Worm (Caenorhabditis elegans): ENCODE measurements around the gene C47E12.2.

C47E12.2 gene

ce11 chrIV:9989416-9989815, 13.9 kb downstream of the C47E12.2 start:
- no peak for TF ChIP-seq tbx-7 (tag; optimal IDR thresholded peaks at IDR 0.05)
- TF ChIP-seq ceh-30 (tag; optimal IDR thresholded peaks at IDR 0.05): no peak
- TF ChIP-seq ceh-22 (tag; optimal IDR thresholded peaks at IDR 0.05): no peak
- TF ChIP-seq ceh-48 (tag; optimal IDR thresholded peaks at IDR 0.05): no peak
- TF ChIP-seq syd-9 (tag; optimal IDR thresholded peaks at IDR 0.05): no peak
- TF ChIP-seq elt-2 (tag; optimal IDR thresholded peaks at IDR 0.05): no peak
- no peak for TF ChIP-seq pqm-1 (tag; optimal IDR thresholded peaks at IDR 0.05)
- no peak for TF ChIP-seq fkh-6 (tag; optimal IDR thresholded peaks at IDR 0.05)
- no peak for TF ChIP-seq sdc-2 (tag; optimal IDR thresholded peaks at IDR 0.05)
- no peak for TF ChIP-seq hlh-13 (GFP tag; optimal IDR thresholded peaks at IDR 0.05)

DNA sequence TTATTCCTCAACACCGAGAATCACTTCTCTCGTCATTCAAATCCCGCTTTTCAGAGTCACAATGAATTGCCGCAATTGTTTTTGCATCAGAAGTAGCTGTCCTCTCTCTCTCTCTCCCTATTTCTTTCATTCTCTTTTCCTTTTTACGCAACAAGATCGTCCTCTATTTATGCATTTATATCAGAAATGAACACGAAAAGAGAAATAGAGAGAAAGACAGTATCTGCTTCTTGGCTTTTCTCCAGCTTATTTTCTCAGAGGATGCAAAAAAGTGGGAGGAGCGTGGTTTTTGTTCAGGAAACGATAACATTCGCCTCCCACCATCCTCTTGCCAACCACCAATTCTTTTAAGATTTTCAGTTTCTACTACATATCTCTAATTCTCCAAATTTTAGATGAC, 20.4 kb downstream of the C47E12.2 start, which contains the start of gene mam-2:
Gene mam-2 (plus strand): TSS at position 301 of the 400 bp plus-strand sequence.
- TF ChIP-seq pax-1 (tag; optimal IDR thresholded peaks at IDR 0.05) (no peak), rnt-1 (tag; optimal IDR thresholded peaks at IDR 0.05) (no peak), ets-4 (tag; optimal IDR thresholded peaks at IDR 0.05) (no peak), fkh-6 (tag; optimal IDR thresholded peaks at IDR 0.05) (no peak), ceh-45 (GFP tag; IDR thresholded peaks at IDR 0.05) (no peak), madf-2 (tag; optimal IDR thresholded peaks at IDR 0.05) (no peak), lim-6 (tag; optimal IDR thresholded peaks at IDR 0.05) (no peak), sox-2 (GFP tag; IDR thresholded peaks at IDR 0.05) (no peak)

DNA sequence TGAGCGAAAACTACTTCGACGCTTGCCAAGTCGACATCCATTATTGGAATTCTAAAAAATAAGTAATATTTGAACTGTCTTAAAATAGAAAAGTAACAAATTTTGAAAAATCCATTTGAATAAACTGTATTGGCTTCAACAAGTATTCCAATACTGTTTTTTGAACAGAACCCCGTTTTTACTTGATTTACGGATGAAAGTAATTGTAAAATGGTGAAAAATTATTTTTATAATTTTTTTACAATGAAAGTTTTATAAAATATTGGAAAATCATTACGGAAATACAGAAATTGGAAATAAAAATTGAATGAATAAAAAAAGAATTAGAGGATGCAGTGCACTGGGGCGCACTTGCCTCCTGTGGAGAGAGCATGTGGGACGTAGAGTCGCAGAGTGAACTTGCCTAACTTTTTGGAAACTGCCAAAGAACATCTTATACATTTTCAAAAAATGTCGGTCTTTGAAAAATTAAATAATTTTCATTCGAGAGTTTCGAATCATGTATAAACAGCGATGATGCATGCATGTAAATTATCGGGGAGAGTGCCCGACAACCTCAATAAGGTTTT, 21.0 kb downstream of the C47E12.2 start, which contains the start of gene rrp-1:
Gene rrp-1 (minus strand): TSS at position 51 of the 569 bp plus-strand sequence.
- no peak for TF ChIP-seq ceh-48 (tag; optimal IDR thresholded peaks at IDR 0.05)
- no peak for TF ChIP-seq Y22D7AL.16 (tag; optimal IDR thresholded peaks at IDR 0.05)
- TF ChIP-seq nfya-1 (tag; optimal IDR thresholded peaks at IDR 0.05): no peak
- TF ChIP-seq sox-2 (GFP tag; IDR thresholded peaks at IDR 0.05): no peak
- no peak for TF ChIP-seq dve-1 (tag; optimal IDR thresholded peaks at IDR 0.05)
- TF ChIP-seq hlh-6 (tag; optimal IDR thresholded peaks at IDR 0.05): no peak
- TF ChIP-seq fkh-10 (GFP tag; optimal IDR thresholded peaks at IDR 0.05): no peak
- no peak for TF ChIP-seq ets-4 (tag; optimal IDR thresholded peaks at IDR 0.05)
- no peak for TF ChIP-seq F13H6.1 (tag; optimal IDR thresholded peaks at IDR 0.05)
- TF ChIP-seq C38D4.7 (GFP tag; optimal IDR thresholded peaks at IDR 0.05): no peak
- TF ChIP-seq K09A11.1 (tag; optimal IDR thresholded peaks at IDR 0.05; ENCODE audit: insufficient read depth): no peak
- no peak for TF ChIP-seq syd-9 (tag; optimal IDR thresholded peaks at IDR 0.05)
- no peak for TF ChIP-seq K02D7.2 (tag; optimal IDR thresholded peaks at IDR 0.05)
- no peak for TF ChIP-seq pqm-1 (tag; optimal IDR thresholded peaks at IDR 0.05)
- TF ChIP-seq unc-42 (tag; optimal IDR thresholded peaks at IDR 0.05): no peak
- no peak for TF ChIP-seq unc-86 (tag; optimal IDR thresholded peaks at IDR 0.05)
- TF ChIP-seq rnt-1 (tag; optimal IDR thresholded peaks at IDR 0.05): no peak
- TF ChIP-seq fkh-6 (tag; optimal IDR thresholded peaks at IDR 0.05): no peak
- no peak for TF ChIP-seq hlh-15 (tag; optimal IDR thresholded peaks at IDR 0.05)

DNA sequence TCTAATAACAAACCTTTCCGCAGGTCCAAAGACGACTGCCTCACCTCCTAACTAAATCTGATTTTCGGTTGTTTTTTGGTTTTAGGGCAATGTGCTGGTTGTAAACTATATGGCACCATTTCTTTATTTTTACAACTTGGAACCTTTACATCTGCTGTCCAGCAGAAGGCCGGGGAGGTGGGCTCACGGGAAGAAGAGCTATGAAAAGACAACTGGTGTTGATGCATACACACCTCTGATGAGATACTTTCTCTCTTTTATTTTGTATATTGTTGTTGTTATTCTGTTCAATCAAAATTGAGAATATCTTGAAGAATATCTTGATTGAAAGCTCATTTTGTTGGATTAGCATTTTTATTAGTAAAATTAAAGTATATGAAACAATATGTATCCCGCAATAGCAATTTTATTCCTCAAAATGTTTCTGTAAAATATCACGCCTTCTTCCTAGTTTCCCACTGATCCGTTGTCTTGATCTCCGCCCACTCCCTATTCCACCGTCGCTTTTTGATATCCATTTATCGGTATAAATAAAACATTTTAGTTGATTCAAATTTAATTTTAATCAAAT, 25.6 kb downstream of the C47E12.2 start, which contains the start of gene dhp-2:
Gene dhp-2 (plus strand): TSS at position 521 of the 571 bp plus-strand sequence.
- no peak for TF ChIP-seq ceh-48 (tag; optimal IDR thresholded peaks at IDR 0.05)
- TF ChIP-seq dve-1 (tag; optimal IDR thresholded peaks at IDR 0.05): no peak

DNA sequence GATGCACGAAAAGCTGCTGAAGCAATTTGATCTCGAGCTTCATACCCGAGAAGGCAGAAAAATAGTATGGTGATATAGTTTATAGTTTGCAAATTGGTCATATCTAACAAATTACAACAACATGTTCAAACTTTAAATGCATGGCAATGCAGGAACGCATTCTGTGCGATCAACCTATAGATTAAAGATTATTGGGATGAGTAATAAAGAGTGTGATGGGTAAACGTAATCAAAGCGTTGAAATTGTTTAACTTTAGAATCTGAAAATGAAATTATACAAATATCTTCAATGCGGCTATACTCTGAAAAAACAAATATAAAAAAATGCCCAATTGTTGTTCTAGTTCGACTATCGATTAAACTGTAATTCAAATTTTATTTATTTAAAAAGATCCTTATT, 27.0 kb downstream of the C47E12.2 start, which contains the start of gene C47E12.14:
Gene C47E12.14 (minus strand): TSS at position 101 of the 400 bp plus-strand sequence.
- TF ChIP-seq tbx-2 (tag; optimal IDR thresholded peaks at IDR 0.05) (no peak), lin-11 (tag; optimal IDR thresholded peaks at IDR 0.05) (no peak), syd-9 (tag; optimal IDR thresholded peaks at IDR 0.05) (no peak), lim-6 (tag; optimal IDR thresholded peaks at IDR 0.05) (no peak), ceh-18 (tag; optimal IDR thresholded peaks at IDR 0.05) (no peak), ceh-9 (tag; optimal IDR thresholded peaks at IDR 0.05) (no peak), ceh-19 (GFP tag; optimal IDR thresholded peaks at IDR 0.05) (no peak), ahr-1 (tag; optimal IDR thresholded peaks at IDR 0.05) (no peak), nfya-1 (tag; optimal IDR thresholded peaks at IDR 0.05) (no peak), tbx-7 (tag; optimal IDR thresholded peaks at IDR 0.05) (no peak), ceh-2 (tag; optimal IDR thresholded peaks at IDR 0.05) (no peak)

Measured in whole organism, late embryonic.